Fruit fly (Drosophila melanogaster): ENCODE data around the gene Tlk.

dm6 chrX:3767085-3767484, 47.3 kb downstream of the Tlk start:
- TF ChIP-seq CG4496 (GFP tag; IDR thresholded peaks at IDR 0.05): no peak
- no peak for TF ChIP-seq CG13204 (GFP tag; optimal IDR thresholded peaks at IDR 0.05)
- no peak for TF ChIP-seq CG15710 (tag; optimal IDR thresholded peaks at IDR 0.05)
- TF ChIP-seq gl (tag; optimal IDR thresholded peaks at IDR 0.05): no peak
- no peak for TF ChIP-seq rn (GFP tag; IDR thresholded peaks at IDR 0.05)
- no peak for TF ChIP-seq EcR (GFP tag; optimal IDR thresholded peaks at IDR 0.05)

Measured in whole organism, pupa.